Worm (Caenorhabditis elegans): ENCODE measurements around the gene F59E12.9.

ce11 chrII:5696218-5696617 is 49.4 kb upstream of the F59E12.9 start:
- no peak for TF ChIP-seq Y48G9A.11 (GFP tag; IDR thresholded peaks at IDR 0.05)
- TF ChIP-seq nhr-237 (tag; optimal IDR thresholded peaks at IDR 0.05): no peak
- TF ChIP-seq mep-1 (tag; optimal IDR thresholded peaks at IDR 0.05): no peak
- TF ChIP-seq F10B5.3 (tag; optimal IDR thresholded peaks at IDR 0.05): no peak
- TF ChIP-seq nhr-25 (tag; optimal IDR thresholded peaks at IDR 0.05; ENCODE audit: borderline replicate concordance, insufficient read depth): no peak
- peak in 1 of 2 experiments; percentile 91 for TF ChIP-seq unc-62 (GFP tag; optimal IDR thresholded peaks at IDR 0.05 in 1 of 2)
- TF ChIP-seq unc-62 (tag; optimal IDR thresholded peaks at IDR 0.05): no peak
- TF ChIP-seq nhr-11 (tag; optimal IDR thresholded peaks at IDR 0.05): no peak
- no peak for TF ChIP-seq nhr-76 (tag; optimal IDR thresholded peaks at IDR 0.05)
- no peak for TF ChIP-seq arid-1 (GFP tag; conservative IDR thresholded peaks at IDR 0.05)
- no peak for TF ChIP-seq unc-39 (tag; optimal IDR thresholded peaks at IDR 0.05)
- no peak for TF ChIP-seq spr-3 (GFP tag; optimal IDR thresholded peaks at IDR 0.05)
- TF ChIP-seq cey-2 (tag; optimal IDR thresholded peaks at IDR 0.05; ENCODE audit: borderline replicate concordance, insufficient read depth): no peak

Data from whole organism, L4 larva.